Worm (Caenorhabditis elegans) whole organism, mixed stage, embryonic: ENCODE measurements around the gene hot-2.

Experiments used
- bed-3 ChIP-seq: fragments of 200-800 bp; sonication (Bioruptor generic); optimal IDR thresholded peaks from 3 replicates; lab custom pipeline; 2018; ENCODE audit warnings: mild to moderate bottlenecking, missing genetic modification characterization, moderate library complexity, missing compliant biosample characterization
- ces-1 ChIP-seq: fragments of 150-350 bp; optimal IDR thresholded peaks from 2 replicates; lab custom pipeline; 2014; ENCODE audit warnings: missing biosample characterization, missing genetic modification reagents, missing genetic modification characterization
- cnd-1 ChIP-seq: fragments of 200-800 bp; sonication (Bioruptor generic); optimal IDR thresholded peaks from 2 replicates; lab custom pipeline; 2018; ENCODE audit warnings: mild to moderate bottlenecking, missing genetic modification characterization, missing compliant biosample characterization
- hlh-1 ChIP-seq: fragments of 150-350 bp; optimal IDR thresholded peaks from 2 replicates; lab custom pipeline; 2014; ENCODE audit warnings: missing biosample characterization, missing genetic modification reagents, missing genetic modification characterization
- mab-5 ChIP-seq: fragments of 150-350 bp; optimal IDR thresholded peaks from 2 replicates; lab custom pipeline; 2014; ENCODE audit warnings: missing biosample characterization, missing genetic modification characterization
- nhr-28 ChIP-seq: fragments of 150-350 bp; optimal IDR thresholded peaks from 2 replicates; lab custom pipeline; 2014; ENCODE audit warnings: missing biosample characterization, missing genetic modification characterization
- nhr-76 ChIP-seq: sonication (generic microtip); optimal IDR thresholded peaks from 2 replicates; lab custom pipeline; 2017; ENCODE audit warnings: missing biosample characterization, missing genetic modification characterization

DNA sequence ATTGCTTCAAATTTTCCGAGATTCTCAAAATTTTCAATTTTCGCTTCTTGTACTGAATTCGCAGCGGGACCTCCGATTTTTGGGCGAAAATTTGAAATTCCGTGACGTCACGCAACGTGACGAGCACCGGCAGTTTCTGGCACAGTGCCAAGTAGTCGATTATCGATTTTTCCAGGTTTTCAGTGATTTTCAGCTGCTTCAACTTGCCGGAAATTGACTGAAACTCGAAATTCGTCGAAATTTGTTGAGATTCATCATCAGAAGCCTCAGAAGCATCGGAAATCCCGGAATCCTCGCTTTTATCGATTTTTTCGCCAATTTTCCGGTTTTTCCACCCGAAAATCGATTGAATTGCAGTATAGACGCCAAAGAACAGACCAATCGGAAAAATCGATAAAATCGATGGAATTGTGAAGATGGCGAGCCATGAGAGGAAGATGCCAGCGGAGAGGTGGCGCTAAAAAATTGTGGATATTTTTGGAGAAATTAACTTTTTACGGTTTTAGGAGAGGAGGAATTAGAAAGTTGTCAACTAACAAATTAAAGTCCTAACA lies 42.6 kb upstream of the hot-2 start:
- no peak for TF ChIP-seq ces-1 (GFP tag; lab: Kevin White, UChicago)
- TF ChIP-seq cnd-1, result no peak
- no peak for TF ChIP-seq hlh-1 (tag; lab: Kevin White, UChicago)
- TF ChIP-seq mab-5, result no peak
- TF ChIP-seq nhr-28 (tag; lab: Kevin White, UChicago), result no peak
- no peak for TF ChIP-seq nhr-76 (tag; lab: Kevin White, UChicago)
- no peak for TF ChIP-seq bed-3 (GFP tag; lab: Kevin White, UChicago)
